Fruit fly (Drosophila melanogaster) whole organism, prepupa: ENCODE results near the gene CG13603.

Experiments
- Blimp-1 ChIP-seq: fragments of 200-800 bp; sonication (Bioruptor generic); optimal IDR thresholded peaks from 3 replicates; lab custom pipeline; 2017; ENCODE audit warnings: missing biosample characterization, missing genetic modification characterization, mild to moderate bottlenecking, moderate library complexity, missing genetic modification reagents
- CG10631 ChIP-seq: fragments of 200-800 bp; sonication (Bioruptor generic); optimal IDR thresholded peaks from 2 replicates; lab custom pipeline; 2016; ENCODE audit warnings: missing biosample characterization, missing genetic modification characterization
- CG10669 ChIP-seq: fragments of 200-800 bp; sonication (Bioruptor generic); optimal IDR thresholded peaks from 3 replicates; lab custom pipeline; 2018; ENCODE audit warnings: missing biosample characterization, mild to moderate bottlenecking, missing genetic modification characterization, moderate library complexity
- CG11294 ChIP-seq: fragments of 200-800 bp; sonication (Bioruptor generic); IDR thresholded peaks from 2 replicates; pipeline ENCODE4 v1.3.6; 2022; ENCODE audit warnings: missing biosample characterization, missing genetic modification characterization
- CG1621 ChIP-seq: fragments of 200-800 bp; sonication (Bioruptor generic); optimal IDR thresholded peaks from 3 replicates; lab custom pipeline; 2018; ENCODE audit warnings: missing biosample characterization, mild to moderate bottlenecking, missing genetic modification characterization
- CG34406 ChIP-seq: fragments of 200-800 bp; sonication (Bioruptor generic); optimal IDR thresholded peaks from 3 replicates; lab custom pipeline; 2016; ENCODE audit warnings: missing biosample characterization, missing genetic modification characterization
- CG6163 ChIP-seq: fragments of 200-800 bp; sonication (Bioruptor generic); IDR thresholded peaks from 3 replicates; pipeline ENCODE4 v1.3.6; 2022; ENCODE audit warnings: missing biosample characterization, missing genetic modification characterization
- CG6808 ChIP-seq: fragments of 200-800 bp; sonication (Bioruptor generic); optimal IDR thresholded peaks from 3 replicates; lab custom pipeline; 2017; ENCODE audit warnings: missing biosample characterization, missing genetic modification characterization, mild to moderate bottlenecking, moderate library complexity, missing genetic modification reagents
- CG6854 ChIP-seq: fragments of 200-800 bp; sonication (Bioruptor generic); optimal IDR thresholded peaks from 2 replicates; lab custom pipeline; 2017; ENCODE audit warnings: missing biosample characterization, mild to moderate bottlenecking, missing genetic modification characterization
- CG8119 ChIP-seq: fragments of 200-800 bp; sonication (Bioruptor generic); IDR thresholded peaks from 3 replicates; pipeline ENCODE4 v1.3.6; 2022; ENCODE audit warnings: missing biosample characterization, missing genetic modification characterization
- CG8632 ChIP-seq: fragments of 200-800 bp; sonication (Bioruptor generic); optimal IDR thresholded peaks from 3 replicates; lab custom pipeline; 2016; ENCODE audit warnings: missing biosample characterization, missing genetic modification characterization
- CG9139 ChIP-seq: fragments of 200-800 bp; sonication (Bioruptor generic); optimal IDR thresholded peaks from 3 replicates; lab custom pipeline; 2017; ENCODE audit warnings: missing biosample characterization, mild to moderate bottlenecking, missing genetic modification characterization
- Eip75B ChIP-seq: fragments of 200-800 bp; sonication (Bioruptor generic); optimal IDR thresholded peaks from 3 replicates; lab custom pipeline; 2016; ENCODE audit warnings: missing biosample characterization, missing genetic modification characterization
- Eip78C ChIP-seq: fragments of 200-800 bp; sonication (Bioruptor generic); peaks from one replicate; lab custom pipeline; 2016; ENCODE audit warnings: missing biosample characterization, missing genetic modification characterization
- Ets21C ChIP-seq: fragments of 200-800 bp; sonication (Bioruptor generic); optimal IDR thresholded peaks from 3 replicates; lab custom pipeline; 2016; ENCODE audit warnings: missing biosample characterization, missing genetic modification characterization
- Ets96B ChIP-seq: fragments of 200-800 bp; optimal IDR thresholded peaks from 2 replicates; lab custom pipeline; 2019; ENCODE audit warnings: missing biosample characterization, mild to moderate bottlenecking, missing genetic modification characterization, moderate library complexity
- Gug ChIP-seq: fragments of 200-800 bp; sonication (Bioruptor generic); IDR thresholded peaks from 2 replicates; pipeline ENCODE4 v1.3.6; 2022; ENCODE audit warnings: missing biosample characterization, missing genetic modification characterization
- Hr4 ChIP-seq: fragments of 200-800 bp; sonication (Bioruptor generic); optimal IDR thresholded peaks from 3 replicates; lab custom pipeline; 2016; ENCODE audit warnings: missing biosample characterization, missing genetic modification characterization
- Lpt ChIP-seq: fragments of 200-800 bp; sonication (Bioruptor generic); optimal IDR thresholded peaks from 3 replicates; lab custom pipeline; 2016; ENCODE audit warnings: missing biosample characterization, missing genetic modification characterization
- Met ChIP-seq: fragments of 200-800 bp; sonication (Bioruptor generic); optimal IDR thresholded peaks from 3 replicates; lab custom pipeline; 2016; ENCODE audit warnings: missing biosample characterization, missing genetic modification characterization
- Smox ChIP-seq: fragments of 200-800 bp; sonication (Bioruptor generic); optimal IDR thresholded peaks from 3 replicates; lab custom pipeline; 2016; ENCODE audit warnings: missing biosample characterization, missing genetic modification characterization
- Sox14 ChIP-seq: fragments of 200-800 bp; sonication (Bioruptor generic); optimal IDR thresholded peaks from 3 replicates; lab custom pipeline; 2016; ENCODE audit warnings: missing biosample characterization, missing genetic modification characterization
- Sox15 ChIP-seq: fragments of 200-800 bp; sonication (Bioruptor generic); optimal IDR thresholded peaks from 3 replicates; lab custom pipeline; 2016; ENCODE audit warnings: missing biosample characterization, missing genetic modification characterization
- acj6 ChIP-seq: fragments of 200-800 bp; sonication (Bioruptor generic); optimal IDR thresholded peaks from 3 replicates; lab custom pipeline; 2016; ENCODE audit warnings: missing biosample characterization, missing genetic modification characterization
- dsx ChIP-seq: fragments of 200-800 bp; optimal IDR thresholded peaks from 3 replicates; lab custom pipeline; 2019; ENCODE audit warnings: missing biosample characterization, mild to moderate bottlenecking, missing genetic modification characterization, moderate library complexity; ENCODE audit not compliant: poor library complexity, severe bottlenecking
- eg ChIP-seq: fragments of 200-800 bp; sonication (Bioruptor generic); IDR thresholded peaks from 3 replicates; pipeline ENCODE4 v1.3.6; 2022; ENCODE audit warnings: missing biosample characterization, missing genetic modification characterization
- esn ChIP-seq: fragments of 200-800 bp; sonication (Bioruptor generic); optimal IDR thresholded peaks from 2 replicates; lab custom pipeline; 2016; ENCODE audit warnings: missing biosample characterization, mild to moderate bottlenecking, missing genetic modification characterization, moderate library complexity
- fd85E ChIP-seq: fragments of 200-800 bp; sonication (Bioruptor generic); optimal IDR thresholded peaks from 3 replicates; lab custom pipeline; 2016; ENCODE audit warnings: missing biosample characterization, missing genetic modification characterization
- fkh ChIP-seq: fragments of 200-800 bp; sonication (Bioruptor generic); optimal IDR thresholded peaks from 3 replicates; lab custom pipeline; 2017; ENCODE audit warnings: missing biosample characterization, mild to moderate bottlenecking, missing genetic modification characterization, moderate library complexity
- spab ChIP-seq: fragments of 200-800 bp; sonication (Bioruptor generic); optimal IDR thresholded peaks from 2 replicates; lab custom pipeline; 2017; ENCODE audit warnings: missing biosample characterization, mild to moderate bottlenecking, missing genetic modification characterization, missing genetic modification reagents
- ss ChIP-seq, 2 experiments: fragments of 200-800 bp; sonication (Bioruptor generic); optimal IDR thresholded peaks; 2 replicates in 1 of 2; 3 replicates in 1 of 2; lab custom pipeline; 2017 to 2018; ENCODE audit warnings: mild to moderate bottlenecking in 2 of 2, missing biosample characterization in 2 of 2, missing genetic modification characterization in 2 of 2, moderate library complexity in 1 of 2
- topi ChIP-seq: fragments of 200-800 bp; sonication (Bioruptor generic); optimal IDR thresholded peaks from 3 replicates; lab custom pipeline; 2016; ENCODE audit warnings: missing biosample characterization, missing genetic modification characterization

Gene CG13603

dm6 chr3R:24006449-24007159, 20.2 kb upstream of the CG13603 start (continued):
- TF ChIP-seq CG11294 (no peak), eg (GFP tag; lab: Robert Waterston, UW) (peak; percentile 54), Eip78C (GFP tag; lab: Kevin White, UChicago) (peak; percentile 84), CG10631 (GFP tag; lab: Kevin White, UChicago) (no peak), Lpt (no peak), Eip75B (peak; percentile 28), Ets96B (tag; lab: Kevin White, UChicago) (no peak), CG8119 (GFP tag; lab: Robert Waterston, UW) (peak; percentile 55), Gug (GFP tag; lab: Robert Waterston, UW) (peak; percentile 46), CG34406 (GFP tag; lab: Kevin White, UChicago) (no peak), CG10669 (no peak), Sox15 (GFP tag; lab: Kevin White, UChicago) (no peak), Smox (peak; percentile 1), spab (GFP tag; lab: Kevin White, UChicago) (no peak), CG6163 (peak; percentile 41; the same call in 1 of the 3 replicates), Sox14 (GFP tag; lab: Kevin White, UChicago) (peak; percentile 54), esn (peak; percentile 32), Met (GFP tag; lab: Kevin White, UChicago) (peak; percentile 56), CG8632 (GFP tag; lab: Kevin White, UChicago) (no peak)

- peak; percentile 34 for TF ChIP-seq dsx (GFP tag; lab: Kevin White, UChicago)
- TF ChIP-seq Blimp-1 (GFP tag; lab: Kevin White, UChicago) = no peak
- no peak for TF ChIP-seq fd85E (GFP tag; lab: Kevin White, UChicago)
- TF ChIP-seq CG6808 = peak; percentile 75
- no peak for TF ChIP-seq CG8119 (GFP tag; lab: Robert Waterston, UW)
- TF ChIP-seq spab (GFP tag; lab: Kevin White, UChicago) = peak; percentile 60
- TF ChIP-seq CG9139 (GFP tag; lab: Kevin White, UChicago) = peak; percentile 66
- TF ChIP-seq Eip78C (GFP tag; lab: Kevin White, UChicago) = peak; percentile 50
- TF ChIP-seq CG6163 = peak; percentile 46; the same call in 2 of the 3 replicates
- peak; percentile 76 to 84 for TF ChIP-seq ss (GFP tag; optimal IDR thresholded peaks at IDR 0.05; lab: Kevin White, UChicago)
- TF ChIP-seq CG1621 (tag; lab: Kevin White, UChicago) = peak; percentile 17
- TF ChIP-seq CG10669 = peak; percentile 21
These were observed 17.6 kb upstream of the CG13603 start for dm6 chr3R:24003948-24004347.

dm6 chr3R:24001150-24001549, 14.8 kb upstream of the CG13603 start:
- TF ChIP-seq Sox15 (GFP tag; lab: Kevin White, UChicago) (no peak), CG6854 (no peak), fkh (GFP tag; lab: Kevin White, UChicago) (peak; percentile 4), Ets21C (GFP tag; lab: Kevin White, UChicago) (no peak)

- TF ChIP-seq esn = peak; percentile 10
- no peak for TF ChIP-seq acj6
- peak; percentile 39 for TF ChIP-seq Eip78C (GFP tag; lab: Kevin White, UChicago)
- TF ChIP-seq Sox14 (GFP tag; lab: Kevin White, UChicago) = peak; percentile 13
- TF ChIP-seq topi = peak; percentile 6
These were observed 9.9 kb upstream of the CG13603 start, which contains the start of gene LSm3 for dm6 chr3R:23996224-23996623. Gene LSm3, plus strand, starts transcription at chr3R:23996262.

dm6 chr3R:23995460-23995859, 9.1 kb upstream of the CG13603 start, which contains the start of gene CG33108:
Gene CG33108, plus strand, starts transcription at chr3R:23995659.
- TF ChIP-seq fkh (GFP tag; lab: Kevin White, UChicago) (peak; percentile 55), Hr4 (no peak)
